Worm (Caenorhabditis elegans) whole organism, L3 larva: Measurements from ENCODE around the gene R05G6.4.

ENCODE experiments used
- ZK546.5 ChIP-seq: sonication (generic microtip); optimal IDR thresholded peaks from 2 replicates; lab custom pipeline; 2017; ENCODE audit warnings: missing biosample characterization, missing genetic modification characterization
- ama-1 ChIP-seq: fragments of 150-350 bp; optimal IDR thresholded peaks from 2 replicates; lab custom pipeline; 2018
- ceh-28 ChIP-seq: fragments of 150-350 bp; optimal IDR thresholded peaks from 2 replicates; lab custom pipeline; 2014; ENCODE audit warnings: missing biosample characterization, missing genetic modification reagents, missing genetic modification characterization
- ceh-82 ChIP-seq: fragments of 150-350 bp; optimal IDR thresholded peaks from 2 replicates; lab custom pipeline; 2014; ENCODE audit warnings: missing biosample characterization, missing genetic modification characterization
- egl-27 ChIP-seq: sonication (generic microtip); optimal IDR thresholded peaks from 4 replicates; lab custom pipeline; 2017; ENCODE audit warnings: missing biosample characterization, missing genetic modification reagents, missing genetic modification characterization
- egl-5 ChIP-seq: fragments of 150-350 bp; optimal IDR thresholded peaks from 2 replicates; lab custom pipeline; 2017; ENCODE audit warnings: missing biosample characterization, missing genetic modification reagents, missing genetic modification characterization, inconsistent platforms
- elt-1 ChIP-seq: fragments of 150-350 bp; optimal IDR thresholded peaks from 2 replicates; lab custom pipeline; 2014; ENCODE audit warnings: missing biosample characterization, missing genetic modification characterization
- elt-3 ChIP-seq, 3 experiments: fragments of 150-350 bp in 1 of 3; sonication (generic microtip) in 2 of 3; optimal IDR thresholded peaks; 2 replicates in 2 of 3; 4 replicates in 1 of 3; lab custom pipeline; 2014 to 2017; ENCODE audit warnings: missing biosample characterization in 3 of 3, missing genetic modification characterization in 3 of 3
- fkh-2 ChIP-seq: fragments of 150-350 bp; optimal IDR thresholded peaks from 2 replicates; lab custom pipeline; 2014; ENCODE audit warnings: missing biosample characterization, missing genetic modification reagents, missing genetic modification characterization
- fos-1 ChIP-seq: fragments of 150-350 bp; optimal IDR thresholded peaks from 2 replicates; lab custom pipeline; 2014; ENCODE audit warnings: missing biosample characterization, missing genetic modification characterization
- hmg-11 ChIP-seq: sonication (generic microtip); optimal IDR thresholded peaks from 2 replicates; lab custom pipeline; 2016; ENCODE audit warnings: missing genetic modification characterization, missing compliant biosample characterization
- jun-1 ChIP-seq: fragments of 150-350 bp; optimal IDR thresholded peaks from 2 replicates; lab custom pipeline; 2014; ENCODE audit warnings: missing biosample characterization, missing genetic modification reagents, missing genetic modification characterization
- lin-15B ChIP-seq: fragments of 150-350 bp; optimal IDR thresholded peaks from 2 replicates; lab custom pipeline; 2014; ENCODE audit warnings: missing biosample characterization, missing genetic modification characterization
- lin-39 ChIP-seq: fragments of 150-350 bp; optimal IDR thresholded peaks from 2 replicates; lab custom pipeline; 2018; ENCODE audit warnings: missing biosample characterization, missing genetic modification reagents, missing genetic modification characterization
- mml-1 ChIP-seq: fragments of 150-350 bp; sonication (generic microtip); optimal IDR thresholded peaks from 3 replicates; lab custom pipeline; 2014; ENCODE audit warnings: missing biosample characterization, missing genetic modification characterization
- nfya-1 ChIP-seq: sonication (generic microtip); optimal IDR thresholded peaks from 2 replicates; lab custom pipeline; 2017; ENCODE audit warnings: missing genetic modification characterization, mild to moderate bottlenecking, missing compliant biosample characterization, antibody characterized with exemption, moderate library complexity; ENCODE audit not compliant: insufficient read depth
- nhr-11 ChIP-seq: fragments of 150-350 bp; optimal IDR thresholded peaks from 2 replicates; lab custom pipeline; 2014; ENCODE audit warnings: missing biosample characterization, missing genetic modification characterization
- nhr-23 ChIP-seq: fragments of 150-350 bp; optimal IDR thresholded peaks from 2 replicates; lab custom pipeline; 2014; ENCODE audit warnings: missing biosample characterization, missing genetic modification reagents, missing genetic modification characterization
- nhr-237 ChIP-seq: fragments of 150-350 bp; optimal IDR thresholded peaks from 2 replicates; lab custom pipeline; 2014; ENCODE audit warnings: missing biosample characterization, missing genetic modification characterization
- nhr-25 ChIP-seq: sonication (generic microtip); optimal IDR thresholded peaks from 2 replicates; lab custom pipeline; 2017; ENCODE audit warnings: missing biosample characterization, missing genetic modification characterization
- nhr-67 ChIP-seq: fragments of 150-350 bp; optimal IDR thresholded peaks from 2 replicates; lab custom pipeline; 2014; ENCODE audit warnings: missing biosample characterization, missing genetic modification characterization
- nhr-76 ChIP-seq: fragments of 150-350 bp; sonication (generic microtip); optimal IDR thresholded peaks from 5 replicates; lab custom pipeline; 2014; ENCODE audit warnings: missing biosample characterization, missing genetic modification characterization
- nhr-77 ChIP-seq: fragments of 150-350 bp; optimal IDR thresholded peaks from 2 replicates; lab custom pipeline; 2014; ENCODE audit warnings: missing biosample characterization, missing genetic modification characterization
- pha-4 ChIP-seq: fragments of 150-350 bp; optimal IDR thresholded peaks from 2 replicates; lab custom pipeline; 2014; ENCODE audit warnings: missing biosample characterization, missing genetic modification reagents, missing genetic modification characterization
- sea-2 ChIP-seq: fragments of 150-350 bp; sonication (generic microtip); optimal IDR thresholded peaks from 4 replicates; lab custom pipeline; 2014; ENCODE audit warnings: missing biosample characterization, missing genetic modification reagents, missing genetic modification characterization
- skn-1 ChIP-seq: fragments of 150-350 bp; optimal IDR thresholded peaks from 2 replicates; lab custom pipeline; 2014; ENCODE audit warnings: missing biosample characterization, missing genetic modification characterization
- snpc-4 ChIP-seq: fragments of 150-350 bp; optimal IDR thresholded peaks from 2 replicates; lab custom pipeline; 2014; ENCODE audit warnings: missing biosample characterization, missing genetic modification characterization
- tbx-2 ChIP-seq: sonication (generic microtip); optimal IDR thresholded peaks from 2 replicates; lab custom pipeline; 2016; ENCODE audit warnings: mild to moderate bottlenecking, missing genetic modification characterization, missing compliant biosample characterization
- unc-39 ChIP-seq: sonication (generic microtip); optimal IDR thresholded peaks from 4 replicates; lab custom pipeline; 2017; ENCODE audit warnings: missing biosample characterization, missing genetic modification characterization
- zag-1 ChIP-seq: fragments of 150-350 bp; optimal IDR thresholded peaks from 2 replicates; lab custom pipeline; 2014; ENCODE audit warnings: missing biosample characterization, missing genetic modification characterization
- ztf-11 ChIP-seq: fragments of 150-350 bp; optimal IDR thresholded peaks from 2 replicates; lab custom pipeline; 2014; ENCODE audit warnings: missing biosample characterization, missing genetic modification characterization

Gene R05G6.4

DNA sequence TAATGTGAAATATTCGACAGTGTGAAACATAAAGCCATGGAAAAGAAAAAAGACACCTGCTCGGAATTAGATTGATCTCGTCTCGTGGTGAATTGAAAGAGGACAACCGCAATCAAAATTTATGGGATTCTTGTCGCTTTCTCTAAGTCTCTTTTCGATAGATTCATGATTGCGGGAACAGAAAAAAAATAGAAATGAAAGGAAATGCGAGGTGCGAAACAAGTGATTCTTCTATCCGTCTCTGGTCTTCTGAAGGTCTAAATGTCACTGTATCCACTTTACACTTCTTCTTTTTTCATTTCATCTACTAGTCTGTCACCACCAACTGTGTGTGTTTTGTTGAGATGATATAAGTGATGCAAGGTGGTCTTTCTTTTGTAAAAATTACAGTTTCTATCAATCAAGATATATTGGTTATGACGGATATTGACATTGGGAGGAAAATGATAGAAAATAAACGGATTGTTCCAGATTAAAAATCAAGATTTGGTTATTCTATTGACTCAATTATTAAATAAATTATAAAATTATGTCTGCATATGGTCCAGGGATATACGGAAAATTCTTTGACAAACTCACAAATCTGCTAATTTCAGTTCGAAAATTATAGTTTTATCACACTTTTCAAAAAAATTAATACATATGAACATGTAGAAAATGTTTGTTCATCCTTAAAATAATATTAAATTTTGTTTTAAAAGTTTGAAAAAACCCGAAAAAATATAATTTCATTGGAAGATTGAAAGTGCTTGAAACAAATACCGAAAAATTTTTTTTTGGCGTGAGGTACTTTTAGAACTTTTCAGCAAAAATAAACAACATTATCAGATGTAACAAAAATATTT lies 17.4 kb downstream of the R05G6.4 start:
- peak; percentile 26 for TF ChIP-seq egl-5
- no peak for TF ChIP-seq snpc-4 (tag; lab: Kevin White, UChicago)
- TF ChIP-seq nhr-25: peak; percentile 48
- TF ChIP-seq ama-1 (lab: Kevin White, UChicago): no peak
- TF ChIP-seq, all 47 proteins: peak for 2

DNA sequence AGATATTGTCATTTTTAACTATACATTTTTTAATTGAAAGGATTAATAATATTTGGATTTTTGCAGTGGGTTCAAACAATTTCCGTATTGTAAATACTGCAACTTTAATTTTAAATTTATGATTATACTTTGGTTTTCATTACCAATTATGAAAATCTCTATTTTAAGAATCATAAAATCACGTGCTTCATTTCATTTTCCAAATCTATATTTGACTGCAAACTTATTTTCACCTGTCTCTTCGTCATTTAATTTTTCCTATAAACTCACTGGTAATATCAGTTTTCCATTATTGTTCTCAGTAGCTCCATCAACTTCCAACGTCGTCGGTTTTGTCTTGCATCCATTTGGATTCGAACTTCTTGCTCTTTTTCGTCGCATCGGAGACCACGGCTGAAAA lies 19.3 kb downstream of the R05G6.4 start, which contains the start of gene R05G6.1:
TSS of gene R05G6.1 (plus strand) at position 301 of the 400 bp plus-strand sequence.
- TF ChIP-seq nhr-11 (tag; lab: Kevin White, UChicago): no peak
- no peak for TF ChIP-seq ceh-28 (tag; lab: Kevin White, UChicago)
- TF ChIP-seq zag-1 (tag; lab: Kevin White, UChicago): no peak
- TF ChIP-seq elt-1 (tag; lab: Kevin White, UChicago): no peak
- no peak for TF ChIP-seq nhr-25
- TF ChIP-seq egl-5: no peak
- no peak for TF ChIP-seq sea-2 (GFP tag; lab: Kevin White, UChicago)
- no peak for TF ChIP-seq snpc-4 (tag; lab: Kevin White, UChicago)
- no peak for TF ChIP-seq egl-27 (tag; lab: Kevin White, UChicago)
- TF ChIP-seq nhr-77 (tag; lab: Kevin White, UChicago): no peak
- no peak for TF ChIP-seq pha-4 (tag; lab: Kevin White, UChicago)
- no peak for TF ChIP-seq nhr-67 (tag; lab: Kevin White, UChicago)
- no peak for TF ChIP-seq elt-3 (tag; optimal IDR thresholded peaks at IDR 0.05; lab: Kevin White, UChicago)
- no peak for TF ChIP-seq ZK546.5 (tag; lab: Kevin White, UChicago)

DNA sequence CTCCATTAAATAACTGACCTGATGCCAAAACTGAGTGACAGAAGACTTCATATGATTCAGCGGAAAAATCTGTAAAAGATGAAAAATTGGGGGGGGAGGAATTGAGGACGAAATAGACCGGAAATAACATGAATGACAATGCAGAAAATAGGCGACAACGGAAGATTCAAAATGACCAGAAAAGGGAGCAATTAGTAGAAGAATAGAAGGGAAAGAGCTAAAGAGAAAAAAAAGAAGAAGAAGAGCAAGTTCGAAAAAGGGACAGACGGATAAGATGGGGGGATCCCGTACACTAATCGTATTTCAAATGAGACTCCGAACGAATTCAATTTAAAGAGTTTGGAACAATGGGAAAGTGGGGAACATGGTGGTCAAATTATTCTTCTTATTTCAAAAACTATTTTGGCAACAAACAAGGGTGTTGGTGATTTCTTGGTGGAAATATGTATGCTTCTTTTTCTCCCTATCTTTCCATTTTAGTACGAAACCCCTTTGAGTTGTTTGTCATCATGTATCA lies 29.5 kb downstream of the R05G6.4 start, which contains the start of gene R05G6.10:
TSS of gene R05G6.10 (minus strand) at position 51 of the 517 bp plus-strand sequence.
- no peak for TF ChIP-seq ama-1 (lab: Kevin White, UChicago)
- TF ChIP-seq jun-1 (tag; lab: Kevin White, UChicago): no peak
- no peak for TF ChIP-seq mml-1 (tag; lab: Kevin White, UChicago)
- TF ChIP-seq elt-1 (tag; lab: Kevin White, UChicago): no peak
- no peak for TF ChIP-seq lin-39
- no peak for TF ChIP-seq tbx-2 (tag; lab: Kevin White, UChicago)
- TF ChIP-seq nhr-237 (tag; lab: Kevin White, UChicago): no peak
- no peak for TF ChIP-seq fos-1
- TF ChIP-seq ceh-28 (tag; lab: Kevin White, UChicago): no peak
- TF ChIP-seq unc-39 (tag; lab: Kevin White, UChicago): no peak
- no peak for TF ChIP-seq ztf-11
- no peak for TF ChIP-seq egl-27 (tag; lab: Kevin White, UChicago)
- no peak for TF ChIP-seq zag-1 (tag; lab: Kevin White, UChicago)
- TF ChIP-seq nhr-11 (tag; lab: Kevin White, UChicago): no peak
- no peak for TF ChIP-seq nhr-77 (tag; lab: Kevin White, UChicago)
- no peak for TF ChIP-seq elt-3 (tag; optimal IDR thresholded peaks at IDR 0.05; lab: Kevin White, UChicago)
- TF ChIP-seq nfya-1 (tag; lab: Kevin White, UChicago): no peak
- TF ChIP-seq snpc-4 (tag; lab: Kevin White, UChicago): no peak

DNA sequence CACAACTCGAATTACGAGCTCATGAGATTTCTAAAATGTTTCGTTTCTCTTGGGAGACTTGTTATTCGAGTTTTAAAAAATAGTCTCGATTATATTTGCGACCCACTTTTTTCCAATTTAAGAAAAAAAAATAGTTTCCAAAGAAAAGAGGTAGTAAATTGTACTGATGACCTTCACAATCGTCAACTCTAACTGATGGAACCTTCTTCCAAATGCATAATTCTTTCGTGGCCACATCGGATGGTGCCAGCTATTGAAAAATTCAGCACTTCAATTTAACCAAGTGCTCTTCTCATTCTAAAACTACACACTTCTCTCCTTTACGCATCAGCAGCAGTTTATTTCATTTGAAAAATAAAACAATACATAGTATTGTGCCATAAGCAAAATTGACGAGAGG lies 30.6 kb downstream of the R05G6.4 start:
- TF ChIP-seq lin-15B: no peak
- no peak for TF ChIP-seq nhr-237 (tag; lab: Kevin White, UChicago)
- no peak for TF ChIP-seq hmg-11
- no peak for TF ChIP-seq ztf-11
- TF ChIP-seq nhr-76 (tag; lab: Kevin White, UChicago): no peak
- no peak for TF ChIP-seq nhr-77 (tag; lab: Kevin White, UChicago)
- TF ChIP-seq nhr-23 (tag; lab: Kevin White, UChicago): no peak
- TF ChIP-seq egl-5: no peak
- TF ChIP-seq fkh-2: no peak
- no peak for TF ChIP-seq unc-39 (tag; lab: Kevin White, UChicago)
- no peak for TF ChIP-seq jun-1 (tag; lab: Kevin White, UChicago)
- TF ChIP-seq skn-1 (tag; lab: Kevin White, UChicago): no peak
- no peak for TF ChIP-seq ceh-82 (tag; lab: Kevin White, UChicago)
